Fruit fly (Drosophila melanogaster): ENCODE data around the gene Tsp74F.

Tsp74F gene

DNA sequence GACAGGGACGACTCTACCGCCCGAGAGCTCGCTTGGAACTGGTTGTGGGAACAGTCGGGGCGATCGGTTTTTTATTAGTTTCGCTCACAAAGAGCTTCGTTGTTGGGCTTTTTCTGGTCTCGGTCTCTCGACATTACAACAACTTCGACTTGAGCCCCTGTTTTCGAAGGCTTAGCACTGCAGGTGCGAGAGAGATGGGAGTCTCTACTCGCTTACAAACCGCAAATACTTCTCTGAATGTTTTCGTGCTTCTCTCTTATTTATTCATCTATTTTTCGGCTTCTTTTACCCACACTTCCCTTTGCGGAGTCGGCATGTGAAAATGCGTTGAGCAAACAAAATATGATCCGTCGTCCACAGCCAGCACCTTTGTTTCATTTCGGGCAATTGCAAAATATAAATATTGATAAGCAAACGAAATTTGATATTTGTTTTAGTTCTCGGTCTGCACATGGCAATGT lies at the start of gene Tsp74F:
TSS of gene Tsp74F (minus strand) at position 48 of the 461 bp plus-strand sequence.
- TF ChIP-seq Vsx2 (GFP tag; optimal IDR thresholded peaks at IDR 0.05; ENCODE audit: partially characterized antibody) (peak; percentile 59), dl (GFP tag; optimal IDR thresholded peaks at IDR 0.05; ENCODE audit: insufficient read depth in 1 of 2, partially characterized antibody in 2 of 2) (peak in 1 of 2 experiments; percentile 10), OdsH (GFP tag; optimal IDR thresholded peaks at IDR 0.05) (no peak), Dif (GFP tag; optimal IDR thresholded peaks at IDR 0.05; ENCODE audit: partially characterized antibody) (peak; percentile 30), psq (GFP tag; optimal IDR thresholded peaks at IDR 0.05) (peak; percentile 56)

DNA sequence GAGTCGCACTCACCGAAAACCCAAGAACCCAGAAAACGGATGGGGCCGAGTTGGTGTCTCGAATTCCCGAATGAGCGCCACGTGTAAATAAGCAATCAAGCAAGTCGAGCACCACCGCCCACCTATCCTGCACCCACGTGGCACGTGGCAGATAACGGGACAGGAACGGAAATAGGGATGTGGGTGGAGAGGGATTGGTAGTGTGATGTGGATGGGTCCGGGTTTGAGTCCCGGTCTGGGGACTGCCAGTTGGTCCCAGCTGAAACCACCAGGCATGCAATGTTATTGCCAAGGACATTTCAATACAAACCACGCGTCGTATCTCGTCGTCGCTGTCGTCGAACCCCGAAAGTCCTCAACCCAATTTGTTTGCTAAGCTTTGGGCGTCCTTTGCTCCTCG lies 49.8 kb upstream of the Tsp74F start:
- no peak for TF ChIP-seq rgr (GFP tag; optimal IDR thresholded peaks at IDR 0.05)

DNA sequence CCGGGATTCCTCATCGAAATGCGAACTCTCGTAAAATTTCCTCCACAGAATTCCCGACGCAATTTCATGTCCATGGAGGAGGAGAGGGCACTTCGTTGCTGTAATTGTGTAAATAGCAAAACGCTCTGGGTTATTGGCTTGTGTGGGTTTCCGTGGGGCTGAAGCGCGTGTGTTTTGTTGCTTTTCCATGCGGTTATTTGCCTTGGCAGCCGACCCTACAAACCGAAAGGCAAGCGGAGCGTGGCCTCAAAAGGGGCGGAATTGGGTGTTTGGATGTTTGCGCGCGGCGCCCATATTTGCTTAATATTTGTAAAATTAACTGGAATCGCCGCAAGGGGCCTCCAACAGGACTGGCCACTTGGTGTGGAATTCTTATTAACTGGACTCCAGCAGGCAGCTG lies 49.0 kb upstream of the Tsp74F start:
- TF ChIP-seq Dfd (GFP tag; optimal IDR thresholded peaks at IDR 0.05) (no peak), Hr83 (GFP tag; optimal IDR thresholded peaks at IDR 0.05; ENCODE audit: poor library complexity, severe bottlenecking) (peak; percentile 26)

DNA sequence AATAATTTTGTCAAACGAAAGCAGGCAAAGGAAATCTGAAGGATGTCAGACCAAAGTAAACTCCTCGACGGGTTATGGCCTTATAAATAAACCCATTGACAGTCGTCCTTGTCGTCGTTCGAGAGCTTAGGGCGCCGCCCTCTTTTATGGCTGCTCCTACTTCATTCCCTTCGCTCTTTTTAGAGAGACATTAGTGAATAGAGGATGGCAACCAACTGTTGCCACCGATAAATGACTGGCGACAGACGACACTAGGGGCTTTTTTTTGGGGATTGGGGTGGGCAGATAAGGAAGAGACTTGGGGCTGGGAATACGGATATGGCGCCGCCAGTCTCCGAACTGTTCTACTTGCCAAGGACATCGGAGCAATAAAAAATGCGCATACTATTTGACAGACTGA lies 46.8 kb upstream of the Tsp74F start:
- TF ChIP-seq woc (GFP tag; optimal IDR thresholded peaks at IDR 0.05) (no peak), dmrt93B (GFP tag; optimal IDR thresholded peaks at IDR 0.05) (no peak), HLH106 (tag; optimal IDR thresholded peaks at IDR 0.05) (no peak), fru (GFP tag; optimal IDR thresholded peaks at IDR 0.05) (no peak), Sp1 (GFP tag; optimal IDR thresholded peaks at IDR 0.05) (no peak), Myc (optimal IDR thresholded peaks at IDR 0.05) (no peak), foxo (GFP tag; optimal IDR thresholded peaks at IDR 0.05) (no peak), ey (GFP tag; optimal IDR thresholded peaks at IDR 0.05) (no peak), Dif (GFP tag; optimal IDR thresholded peaks at IDR 0.05; ENCODE audit: partially characterized antibody) (no peak), CG32264 (GFP tag; optimal IDR thresholded peaks at IDR 0.05) (no peak), Hr78 (GFP tag; optimal IDR thresholded peaks at IDR 0.05) (no peak), br (GFP tag; optimal IDR thresholded peaks at IDR 0.05) (no peak), Rel (GFP tag; optimal IDR thresholded peaks at IDR 0.05) (no peak), Rel (tag; optimal IDR thresholded peaks at IDR 0.05) (no peak), sv (GFP tag; optimal IDR thresholded peaks at IDR 0.05) (no peak), dl (GFP tag; optimal IDR thresholded peaks at IDR 0.05; ENCODE audit: insufficient read depth in 1 of 2, partially characterized antibody in 2 of 2) (no peak), rgr (GFP tag; optimal IDR thresholded peaks at IDR 0.05) (no peak), Hnf4 (GFP tag; optimal IDR thresholded peaks at IDR 0.05) (no peak)

DNA sequence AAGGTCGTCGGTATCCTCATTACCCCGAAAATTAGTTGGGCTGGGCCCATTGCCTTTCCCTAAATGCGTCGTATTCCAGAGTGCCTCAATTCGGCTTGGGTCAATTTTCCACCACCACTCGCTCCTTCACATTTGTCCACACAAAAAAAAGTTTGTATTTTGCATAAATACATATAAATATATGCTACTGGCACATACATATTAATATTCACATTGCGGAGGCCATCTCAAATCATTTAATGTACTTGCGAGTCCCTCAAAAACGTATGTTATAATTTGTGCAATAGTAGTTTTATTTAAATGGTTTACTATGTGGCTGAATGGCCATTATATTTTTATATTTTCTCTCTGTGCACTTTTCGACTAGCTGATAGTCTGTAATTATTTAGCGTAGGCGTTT lies 45.9 kb upstream of the Tsp74F start:
- TF ChIP-seq fru (GFP tag; optimal IDR thresholded peaks at IDR 0.05), result no peak
- no peak for TF ChIP-seq Abd-B (GFP tag; optimal IDR thresholded peaks at IDR 0.05)
- no peak for TF ChIP-seq Mio (GFP tag; optimal IDR thresholded peaks at IDR 0.05)
- TF ChIP-seq CG32264 (GFP tag; optimal IDR thresholded peaks at IDR 0.05), result no peak
- no peak for TF ChIP-seq br (GFP tag; optimal IDR thresholded peaks at IDR 0.05)
- TF ChIP-seq Vsx2 (GFP tag; optimal IDR thresholded peaks at IDR 0.05; ENCODE audit: partially characterized antibody), result no peak
- no peak for TF ChIP-seq Myc (optimal IDR thresholded peaks at IDR 0.05)
- no peak for TF ChIP-seq dl (GFP tag; optimal IDR thresholded peaks at IDR 0.05; ENCODE audit: insufficient read depth in 1 of 2, partially characterized antibody in 2 of 2)
- TF ChIP-seq psq (GFP tag; optimal IDR thresholded peaks at IDR 0.05), result no peak
- TF ChIP-seq Jra (GFP tag; optimal IDR thresholded peaks at IDR 0.05), result no peak
- TF ChIP-seq rgr (GFP tag; optimal IDR thresholded peaks at IDR 0.05), result no peak
- no peak for TF ChIP-seq sv (GFP tag; optimal IDR thresholded peaks at IDR 0.05)
- no peak for TF ChIP-seq CrebA (GFP tag; optimal IDR thresholded peaks at IDR 0.05; ENCODE audit: borderline replicate concordance)
- no peak for TF ChIP-seq pan (optimal IDR thresholded peaks at IDR 0.05)
- no peak for TF ChIP-seq HLH106 (tag; optimal IDR thresholded peaks at IDR 0.05)

DNA sequence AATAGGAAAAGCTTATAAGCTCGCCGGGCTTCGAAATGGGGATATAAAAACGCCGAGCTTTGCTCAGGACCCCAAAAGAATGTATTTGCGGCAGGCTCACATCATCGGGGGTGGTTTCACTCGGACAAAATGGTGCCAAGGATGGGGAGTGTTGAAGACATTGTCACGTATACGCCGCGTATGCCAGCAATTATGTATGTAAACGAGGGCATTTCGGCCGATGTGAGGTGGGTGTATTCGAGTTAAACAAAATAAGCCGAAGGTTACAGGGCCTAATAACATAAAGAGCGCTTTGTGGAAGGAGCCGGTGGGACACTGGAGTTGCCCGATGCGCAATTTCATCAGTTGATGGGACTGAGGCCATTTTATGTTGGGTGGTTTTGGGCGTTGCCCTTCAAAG lies 45.3 kb upstream of the Tsp74F start:
- TF ChIP-seq sv (GFP tag; optimal IDR thresholded peaks at IDR 0.05) (no peak), Dfd (GFP tag; optimal IDR thresholded peaks at IDR 0.05) (no peak), dsf (GFP tag; optimal IDR thresholded peaks at IDR 0.05; ENCODE audit: borderline replicate concordance) (no peak), Hnf4 (GFP tag; optimal IDR thresholded peaks at IDR 0.05) (no peak), CG9705 (GFP tag; optimal IDR thresholded peaks at IDR 0.05) (no peak), N (GFP tag; optimal IDR thresholded peaks at IDR 0.05) (no peak), ey (GFP tag; optimal IDR thresholded peaks at IDR 0.05) (no peak), pan (optimal IDR thresholded peaks at IDR 0.05) (no peak)

Data from whole organism, wandering third instar larva.